Worm (Caenorhabditis elegans): ENCODE data around the gene slrp-1.

slrp-1 gene

DNA sequence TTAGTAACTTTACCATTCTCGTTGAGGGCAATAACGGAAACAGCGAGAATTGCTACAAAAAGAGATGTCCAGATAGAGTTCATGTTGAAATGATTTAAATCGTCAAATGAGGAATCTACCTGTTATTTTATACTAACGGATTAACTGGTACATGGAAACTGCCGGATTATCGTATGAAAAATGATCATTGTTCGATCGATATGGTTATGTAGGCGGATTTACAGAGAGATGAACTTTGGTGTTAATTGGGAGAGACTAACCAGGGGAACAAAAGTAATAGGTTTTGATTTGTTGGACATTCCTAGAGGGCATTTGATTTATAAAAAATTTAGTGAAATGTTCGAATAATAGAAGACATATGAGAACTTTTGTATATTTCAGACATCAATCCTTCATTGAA, 46.1 kb downstream of the slrp-1 start, which contains the start of gene spig-9:
TSS of gene spig-9 (minus strand) at position 101 of the 400 bp plus-strand sequence.
- no peak for TF ChIP-seq sdz-12 (GFP tag; optimal IDR thresholded peaks at IDR 0.05)
- TF ChIP-seq aha-1 (tag): no peak
- no peak for TF ChIP-seq Y5F2A.4 (GFP tag; optimal IDR thresholded peaks at IDR 0.05)
- no peak for TF ChIP-seq nhr-77 (tag; optimal IDR thresholded peaks at IDR 0.05)
- TF ChIP-seq vab-7 (GFP tag; IDR thresholded peaks at IDR 0.05): no peak
- TF ChIP-seq zag-1 (tag; optimal IDR thresholded peaks at IDR 0.05): no peak
- TF ChIP-seq Y105C5A.15 (GFP tag; IDR thresholded peaks at IDR 0.05): no peak
- no peak for TF ChIP-seq zfp-3 (GFP tag; conservative IDR thresholded peaks at IDR 0.05)
- no peak for TF ChIP-seq pha-4 (GFP tag; IDR thresholded peaks at IDR 0.05)
- no peak for TF ChIP-seq pha-4 (tag; optimal IDR thresholded peaks at IDR 0.05)
- TF ChIP-seq zip-2 (tag; optimal IDR thresholded peaks at IDR 0.05): no peak
- TF ChIP-seq pqm-1 (tag; optimal IDR thresholded peaks at IDR 0.05): no peak
- TF ChIP-seq mxl-3 (GFP tag; optimal IDR thresholded peaks at IDR 0.05): no peak
- TF ChIP-seq ceh-32 (tag; optimal IDR thresholded peaks at IDR 0.05; ENCODE audit: poor library complexity): no peak
- TF ChIP-seq snpc-1.2 (GFP tag; IDR thresholded peaks at IDR 0.05): no peak

DNA sequence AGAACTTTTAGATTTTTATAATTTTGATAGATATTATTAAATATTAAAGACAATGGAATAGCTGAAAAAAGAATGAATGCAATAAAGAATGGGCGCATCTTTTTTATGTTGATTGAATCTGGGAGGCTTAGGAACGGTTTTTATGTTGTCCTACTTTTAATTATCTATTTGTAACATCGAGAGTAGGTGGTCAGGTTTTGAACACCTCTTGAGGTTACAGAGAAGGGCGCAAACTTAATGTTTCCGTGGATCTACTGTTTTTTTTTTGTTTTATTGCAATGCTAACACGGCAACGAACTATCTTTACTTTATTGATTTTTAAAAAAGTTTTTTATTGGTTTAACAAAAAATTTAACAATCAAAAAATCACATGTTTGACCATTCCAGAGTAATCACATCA, 48.2 kb downstream of the slrp-1 start, which contains the start of gene F53F4.7:
TSS of gene F53F4.7 (minus strand) at position 101 of the 400 bp plus-strand sequence.
- no peak for TF ChIP-seq R02D3.7 (tag; optimal IDR thresholded peaks at IDR 0.05)
- TF ChIP-seq dpl-1 (GFP tag; optimal IDR thresholded peaks at IDR 0.05): no peak
- TF ChIP-seq spr-3 (GFP tag; optimal IDR thresholded peaks at IDR 0.05): no peak
- TF ChIP-seq lin-38 (GFP tag; IDR thresholded peaks at IDR 0.05): no peak
- no peak for TF ChIP-seq unc-39 (tag; optimal IDR thresholded peaks at IDR 0.05)
